Fruit fly (Drosophila melanogaster) whole organism, adult: ENCODE data around the gene Snmp2.

Experiments
- CG14711 ChIP-seq: fragments of 200-800 bp; sonication (Bioruptor generic); optimal IDR thresholded peaks from 2 replicates; lab custom pipeline; 2018; ENCODE audit warnings: missing biosample characterization, mild to moderate bottlenecking, missing genetic modification characterization, moderate library complexity
- CG1620 ChIP-seq: fragments of 200-800 bp; sonication (Bioruptor generic); optimal IDR thresholded peaks from 2 replicates; lab custom pipeline; 2016; ENCODE audit warnings: missing biosample characterization, missing genetic modification characterization
- CG33017 ChIP-seq: fragments of 200-800 bp; sonication (Bioruptor generic); optimal IDR thresholded peaks from 2 replicates; lab custom pipeline; 2018; ENCODE audit warnings: missing biosample characterization, mild to moderate bottlenecking, missing genetic modification characterization, moderate library complexity
- CG5204 ChIP-seq: fragments of 200-800 bp; sonication (Bioruptor generic); optimal IDR thresholded peaks from 2 replicates; lab custom pipeline; 2016; ENCODE audit warnings: missing biosample characterization, missing genetic modification characterization
- Clk ChIP-seq: fragments of 200-800 bp; sonication (Bioruptor generic); optimal IDR thresholded peaks from 2 replicates; lab custom pipeline; 2017; ENCODE audit warnings: missing biosample characterization, missing genetic modification characterization
- Hr96 ChIP-seq: fragments of 200-800 bp; sonication (Bioruptor generic); optimal IDR thresholded peaks from 2 replicates; lab custom pipeline; 2016; ENCODE audit warnings: missing biosample characterization, missing genetic modification characterization
- kay ChIP-seq: fragments of 200-800 bp; sonication (Bioruptor generic); peaks from one replicate; lab custom pipeline; 2016; ENCODE audit warnings: missing biosample characterization, missing genetic modification characterization, borderline replicate concordance
- ovo ChIP-seq: fragments of 200-800 bp; sonication (Bioruptor generic); optimal IDR thresholded peaks from 2 replicates; lab custom pipeline; 2016; ENCODE audit warnings: missing biosample characterization, missing genetic modification characterization
- pad ChIP-seq: fragments of 200-800 bp; sonication (Bioruptor generic); optimal IDR thresholded peaks from 3 replicates; lab custom pipeline; 2017; ENCODE audit warnings: missing biosample characterization, missing genetic modification characterization, mild to moderate bottlenecking, moderate library complexity, missing genetic modification reagents
- toe ChIP-seq: fragments of 200-800 bp; sonication (Bioruptor generic); optimal IDR thresholded peaks from 2 replicates; lab custom pipeline; 2016; ENCODE audit warnings: missing biosample characterization, missing genetic modification characterization

DNA sequence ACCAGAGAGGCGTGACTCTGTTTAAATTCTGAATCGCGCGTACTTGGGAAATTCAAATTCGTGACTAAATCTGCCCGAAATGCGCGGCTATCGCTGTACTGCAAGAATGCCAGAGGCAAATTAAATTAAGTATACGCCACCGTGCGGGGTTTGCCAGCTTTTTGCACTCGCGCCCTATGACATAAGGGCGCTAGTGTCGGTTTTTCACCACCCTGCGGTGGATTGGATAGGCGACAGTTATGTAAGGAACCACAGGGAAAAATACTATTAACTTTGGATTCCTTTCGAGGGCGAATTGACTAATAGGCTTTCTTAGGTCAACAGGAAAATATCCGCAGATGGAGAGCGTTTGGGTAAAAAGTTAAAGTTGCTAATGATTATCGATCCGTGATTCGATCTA, 47.3 kb downstream of the Snmp2 start, which contains the start of gene CG44195:
- TF ChIP-seq CG5204 (GFP tag; lab: Kevin White, UChicago) (no peak), toe (GFP tag; lab: Kevin White, UChicago) (no peak), CG1620 (GFP tag; lab: Kevin White, UChicago) (no peak), kay (GFP tag; lab: Kevin White, UChicago) (no peak), CG14711 (no peak), CG33017 (tag; lab: Kevin White, UChicago) (no peak), Clk (GFP tag; lab: Kevin White, UChicago) (no peak), ovo (GFP tag; lab: Kevin White, UChicago) (no peak), Hr96 (no peak), pad (GFP tag; lab: Kevin White, UChicago) (no peak)
